Worm (Caenorhabditis elegans): Measurements from ENCODE around the gene pmk-2.

Gene pmk-2

ce11 chrIV:8183313-8183712, 40.0 kb downstream of the pmk-2 start:
- peak; percentile 71 for TF ChIP-seq nhr-11 (tag; optimal IDR thresholded peaks at IDR 0.05)
- peak; percentile 52 for TF ChIP-seq hmg-1.1 (GFP tag; IDR thresholded peaks at IDR 0.05)
- peak; percentile 98 for TF ChIP-seq aha-1 (tag)
- peak; percentile 75 for TF ChIP-seq rbr-2 (tag; optimal IDR thresholded peaks at IDR 0.05)
- TF ChIP-seq zfp-3 (GFP tag; conservative IDR thresholded peaks at IDR 0.05) = no peak
- no peak for TF ChIP-seq nhr-28 (tag; optimal IDR thresholded peaks at IDR 0.05)
- peak; percentile 58 for TF ChIP-seq mep-1 (tag; optimal IDR thresholded peaks at IDR 0.05)
- 0 out of 2 replicates have a peak, but pooled peaks have one; percentile 42 for TF ChIP-seq ceh-44 (GFP tag; IDR thresholded peaks at IDR 0.05)
- TF ChIP-seq hlh-30 (tag; optimal IDR thresholded peaks at IDR 0.05; ENCODE audit: insufficient read depth) = peak; percentile 37
- TF ChIP-seq lsy-2 (tag; optimal IDR thresholded peaks at IDR 0.05) = peak in 1 of 2 experiments; percentile 49
- peak; percentile 3 for TF ChIP-seq F37D6.2 (tag; optimal IDR thresholded peaks at IDR 0.05)
- TF ChIP-seq gei-8 (GFP tag; optimal IDR thresholded peaks at IDR 0.05) = no peak
- peak in 1 of 2 experiments; percentile 12 for TF ChIP-seq mdl-1 (tag; optimal IDR thresholded peaks at IDR 0.05)
- TF ChIP-seq fkh-10 (GFP tag; optimal IDR thresholded peaks at IDR 0.05) = peak; percentile 65
- TF ChIP-seq dmd-6 (GFP tag; IDR thresholded peaks at IDR 0.05) = peak; percentile 15; the same call in 1 of the 2 replicates
- TF ChIP-seq mxl-3 (GFP tag; optimal IDR thresholded peaks at IDR 0.05) = peak; percentile 28
- TF ChIP-seq set-16 (GFP tag; IDR thresholded peaks at IDR 0.05) = peak; percentile 44; the same call in 1 of the 2 replicates
- TF ChIP-seq F26F4.8 (GFP tag; conservative IDR thresholded peaks at IDR 0.05) = no peak
- TF ChIP-seq nhr-6 (tag; optimal IDR thresholded peaks at IDR 0.05) = no peak
- TF ChIP-seq nhr-77 (tag; optimal IDR thresholded peaks at IDR 0.05) = no peak
- TF ChIP-seq egl-43 (GFP tag; IDR thresholded peaks at IDR 0.05) = peak; percentile 61; the same call in 1 of the 2 replicates
- peak; percentile 34; the same call in 1 of the 2 replicates for TF ChIP-seq pha-4 (GFP tag; IDR thresholded peaks at IDR 0.05)
- TF ChIP-seq pha-4 (tag; optimal IDR thresholded peaks at IDR 0.05) = no peak
- peak; percentile 35; the same call in 1 of the 2 replicates for TF ChIP-seq ctbp-1 (GFP tag; IDR thresholded peaks at IDR 0.05)
- no peak for TF ChIP-seq aly-2 (tag; optimal IDR thresholded peaks at IDR 0.05)
- no peak for TF ChIP-seq nhr-111 (GFP tag; optimal IDR thresholded peaks at IDR 0.05)
- TF ChIP-seq lin-29 (GFP tag; IDR thresholded peaks at IDR 0.05) = no peak

DNA sequence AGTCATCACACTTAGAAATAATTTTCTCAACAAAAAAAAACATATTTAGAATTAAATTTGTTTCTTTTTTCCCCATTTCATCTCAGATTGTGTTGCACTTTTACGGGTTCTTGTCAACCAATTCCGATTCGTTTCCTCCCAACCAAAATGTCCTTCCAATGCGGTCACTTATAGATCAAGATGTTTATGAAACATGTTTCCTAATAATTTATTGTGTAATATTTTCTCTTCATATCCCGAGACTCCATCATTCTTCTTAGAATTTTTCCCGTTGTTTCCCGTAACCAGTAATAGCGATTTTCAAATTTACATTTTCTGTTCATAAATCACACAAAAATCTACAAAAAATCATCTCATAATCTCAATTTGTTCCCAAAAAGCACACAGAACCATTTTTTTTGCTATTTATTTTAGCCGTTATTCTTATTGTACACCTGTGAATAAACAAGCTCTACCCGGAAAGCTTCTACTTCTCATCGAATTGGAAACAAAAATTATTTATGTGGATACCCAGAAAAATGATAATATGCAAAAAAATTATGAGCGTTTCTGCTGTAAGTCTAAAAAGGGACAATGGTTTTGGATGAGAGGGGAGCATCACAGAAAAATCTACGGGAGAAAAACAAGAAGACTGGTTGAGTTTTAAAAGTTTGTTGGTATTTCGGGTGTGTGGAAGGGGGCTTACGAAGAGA, 45.3 kb downstream of the pmk-2 start:
- TF ChIP-seq unc-62 (GFP tag; optimal IDR thresholded peaks at IDR 0.05 in 1 of 2) (peak in 1 of 2 experiments; percentile 98), unc-62 (tag; optimal IDR thresholded peaks at IDR 0.05) (no peak), dve-1 (tag; optimal IDR thresholded peaks at IDR 0.05; ENCODE audit: insufficient read depth) (no peak), hif-1 (tag; optimal IDR thresholded peaks at IDR 0.05) (no peak), dmd-9 (GFP tag; IDR thresholded peaks at IDR 0.05) (no peak), aha-1 (tag) (peak; percentile 58), daf-12 (tag; optimal IDR thresholded peaks at IDR 0.05) (no peak), Y105C5A.15 (GFP tag; IDR thresholded peaks at IDR 0.05) (peak; percentile 7; the same call in 1 of the 2 replicates), arid-1 (GFP tag; conservative IDR thresholded peaks at IDR 0.05) (0 out of 2 replicates have a peak, but pooled peaks have one; percentile 17), spr-1 (tag; optimal IDR thresholded peaks at IDR 0.05) (no peak)

ce11 chrIV:8189667-8190066, 46.4 kb downstream of the pmk-2 start:
- peak in 1 of 2 experiments; percentile 6 for TF ChIP-seq unc-62 (GFP tag; optimal IDR thresholded peaks at IDR 0.05 in 1 of 2)
- TF ChIP-seq unc-62 (tag; optimal IDR thresholded peaks at IDR 0.05) = no peak
- TF ChIP-seq set-16 (GFP tag; IDR thresholded peaks at IDR 0.05) = peak; percentile 95
- 0 out of 2 replicates have a peak, but pooled peaks have one; percentile 8 for TF ChIP-seq pha-4 (GFP tag; IDR thresholded peaks at IDR 0.05)
- TF ChIP-seq pha-4 (tag; optimal IDR thresholded peaks at IDR 0.05) = no peak
- no peak for TF ChIP-seq nhr-77 (tag; optimal IDR thresholded peaks at IDR 0.05)

Data from whole organism, L4 larva.